Fruit fly (Drosophila melanogaster) whole organism, prepupa: ENCODE measurements around the gene Ctr1B.

ENCODE experiments used
- Blimp-1 ChIP-seq: fragments of 200-800 bp; sonication (Bioruptor generic); optimal IDR thresholded peaks from 3 replicates; lab custom pipeline; 2017; ENCODE audit warnings: missing biosample characterization, missing genetic modification characterization, mild to moderate bottlenecking, moderate library complexity, missing genetic modification reagents
- CG10631 ChIP-seq: fragments of 200-800 bp; sonication (Bioruptor generic); optimal IDR thresholded peaks from 2 replicates; lab custom pipeline; 2016; ENCODE audit warnings: missing biosample characterization, missing genetic modification characterization
- CG10669 ChIP-seq: fragments of 200-800 bp; sonication (Bioruptor generic); optimal IDR thresholded peaks from 3 replicates; lab custom pipeline; 2018; ENCODE audit warnings: missing biosample characterization, mild to moderate bottlenecking, missing genetic modification characterization, moderate library complexity
- CG11294 ChIP-seq: fragments of 200-800 bp; sonication (Bioruptor generic); IDR thresholded peaks from 2 replicates; pipeline ENCODE4 v1.3.6; 2022; ENCODE audit warnings: missing biosample characterization, missing genetic modification characterization
- CG11902 ChIP-seq: fragments of 200-800 bp; sonication (Bioruptor generic); optimal IDR thresholded peaks from 3 replicates; lab custom pipeline; 2016; ENCODE audit warnings: missing biosample characterization, missing genetic modification characterization
- CG15336 ChIP-seq: fragments of 200-800 bp; sonication (Bioruptor generic); IDR thresholded peaks from 2 replicates; pipeline ENCODE4 v1.3.6; 2022; ENCODE audit warnings: missing biosample characterization, missing genetic modification characterization
- CG1621 ChIP-seq: fragments of 200-800 bp; sonication (Bioruptor generic); optimal IDR thresholded peaks from 3 replicates; lab custom pipeline; 2018; ENCODE audit warnings: missing biosample characterization, mild to moderate bottlenecking, missing genetic modification characterization
- CG16779 ChIP-seq: fragments of 200-800 bp; sonication (Bioruptor generic); optimal IDR thresholded peaks from 3 replicates; lab custom pipeline; 2017; ENCODE audit warnings: missing biosample characterization, mild to moderate bottlenecking, missing genetic modification characterization
- CG31627 ChIP-seq: fragments of 200-800 bp; sonication (Bioruptor generic); optimal IDR thresholded peaks from 3 replicates; lab custom pipeline; 2016; ENCODE audit warnings: missing biosample characterization, missing genetic modification characterization
- CG32006 ChIP-seq: fragments of 200-800 bp; sonication (Bioruptor generic); optimal IDR thresholded peaks from 3 replicates; lab custom pipeline; 2017; ENCODE audit warnings: missing biosample characterization, mild to moderate bottlenecking, missing genetic modification characterization
- CG4318 ChIP-seq: fragments of 200-800 bp; sonication (Bioruptor generic); optimal IDR thresholded peaks from 3 replicates; lab custom pipeline; 2017; ENCODE audit warnings: missing biosample characterization, mild to moderate bottlenecking, missing genetic modification characterization
- CG6276 ChIP-seq: fragments of 200-800 bp; sonication (Bioruptor generic); optimal IDR thresholded peaks from 2 replicates; lab custom pipeline; 2017; ENCODE audit warnings: missing biosample characterization, mild to moderate bottlenecking, missing genetic modification characterization
- CG6792 ChIP-seq: fragments of 200-800 bp; sonication (Bioruptor generic); optimal IDR thresholded peaks from 3 replicates; lab custom pipeline; 2016; ENCODE audit warnings: missing biosample characterization, missing genetic modification characterization
- CG8119 ChIP-seq: fragments of 200-800 bp; sonication (Bioruptor generic); IDR thresholded peaks from 3 replicates; pipeline ENCODE4 v1.3.6; 2022; ENCODE audit warnings: missing biosample characterization, missing genetic modification characterization
- CG8319 ChIP-seq: fragments of 200-800 bp; sonication (Bioruptor generic); optimal IDR thresholded peaks from 3 replicates; lab custom pipeline; 2016; ENCODE audit warnings: missing biosample characterization, missing genetic modification characterization
- CG8632 ChIP-seq: fragments of 200-800 bp; sonication (Bioruptor generic); optimal IDR thresholded peaks from 3 replicates; lab custom pipeline; 2016; ENCODE audit warnings: missing biosample characterization, missing genetic modification characterization
- CG9139 ChIP-seq: fragments of 200-800 bp; sonication (Bioruptor generic); optimal IDR thresholded peaks from 3 replicates; lab custom pipeline; 2017; ENCODE audit warnings: missing biosample characterization, mild to moderate bottlenecking, missing genetic modification characterization
- Eip78C ChIP-seq: fragments of 200-800 bp; sonication (Bioruptor generic); peaks from one replicate; lab custom pipeline; 2016; ENCODE audit warnings: missing biosample characterization, missing genetic modification characterization
- Eip93F ChIP-seq: fragments of 200-800 bp; sonication (Bioruptor generic); optimal IDR thresholded peaks from 2 replicates; lab custom pipeline; 2016; ENCODE audit warnings: missing biosample characterization, mild to moderate bottlenecking, missing genetic modification characterization
- Hr39 ChIP-seq: fragments of 200-800 bp; sonication (Bioruptor generic); optimal IDR thresholded peaks from 2 replicates; lab custom pipeline; 2016; ENCODE audit warnings: missing biosample characterization, missing genetic modification characterization
- Lpt ChIP-seq: fragments of 200-800 bp; sonication (Bioruptor generic); optimal IDR thresholded peaks from 3 replicates; lab custom pipeline; 2016; ENCODE audit warnings: missing biosample characterization, missing genetic modification characterization
- OdsH ChIP-seq: fragments of 200-800 bp; sonication (Bioruptor generic); optimal IDR thresholded peaks from 3 replicates; lab custom pipeline; 2016; ENCODE audit warnings: missing biosample characterization, missing genetic modification characterization
- Sox102F ChIP-seq: fragments of 200-800 bp; sonication (Bioruptor generic); optimal IDR thresholded peaks from 2 replicates; lab custom pipeline; 2016; ENCODE audit warnings: missing biosample characterization, mild to moderate bottlenecking, missing genetic modification characterization
- Sox14 ChIP-seq: fragments of 200-800 bp; sonication (Bioruptor generic); optimal IDR thresholded peaks from 3 replicates; lab custom pipeline; 2016; ENCODE audit warnings: missing biosample characterization, missing genetic modification characterization
- Sox15 ChIP-seq: fragments of 200-800 bp; sonication (Bioruptor generic); optimal IDR thresholded peaks from 3 replicates; lab custom pipeline; 2016; ENCODE audit warnings: missing biosample characterization, missing genetic modification characterization
- achi ChIP-seq: fragments of 200-800 bp; sonication (Bioruptor generic); optimal IDR thresholded peaks from 3 replicates; lab custom pipeline; 2016; ENCODE audit warnings: missing biosample characterization, missing genetic modification characterization
- acj6 ChIP-seq: fragments of 200-800 bp; sonication (Bioruptor generic); optimal IDR thresholded peaks from 3 replicates; lab custom pipeline; 2016; ENCODE audit warnings: missing biosample characterization, missing genetic modification characterization
- dsx ChIP-seq: fragments of 200-800 bp; optimal IDR thresholded peaks from 3 replicates; lab custom pipeline; 2019; ENCODE audit warnings: missing biosample characterization, mild to moderate bottlenecking, missing genetic modification characterization, moderate library complexity; ENCODE audit not compliant: poor library complexity, severe bottlenecking
- eg ChIP-seq: fragments of 200-800 bp; sonication (Bioruptor generic); IDR thresholded peaks from 3 replicates; pipeline ENCODE4 v1.3.6; 2022; ENCODE audit warnings: missing biosample characterization, missing genetic modification characterization
- esn ChIP-seq: fragments of 200-800 bp; sonication (Bioruptor generic); optimal IDR thresholded peaks from 2 replicates; lab custom pipeline; 2016; ENCODE audit warnings: missing biosample characterization, mild to moderate bottlenecking, missing genetic modification characterization, moderate library complexity
- fd85E ChIP-seq: fragments of 200-800 bp; sonication (Bioruptor generic); optimal IDR thresholded peaks from 3 replicates; lab custom pipeline; 2016; ENCODE audit warnings: missing biosample characterization, missing genetic modification characterization
- fkh ChIP-seq: fragments of 200-800 bp; sonication (Bioruptor generic); optimal IDR thresholded peaks from 3 replicates; lab custom pipeline; 2017; ENCODE audit warnings: missing biosample characterization, mild to moderate bottlenecking, missing genetic modification characterization, moderate library complexity
- spab ChIP-seq: fragments of 200-800 bp; sonication (Bioruptor generic); optimal IDR thresholded peaks from 2 replicates; lab custom pipeline; 2017; ENCODE audit warnings: missing biosample characterization, mild to moderate bottlenecking, missing genetic modification characterization, missing genetic modification reagents

Ctr1B gene

dm6 chr3R:8333768-8334470 lies 16.5 kb downstream of the Ctr1B start, which contains the start of gene Poxm (continued):
- TF ChIP-seq Sox102F (GFP tag; lab: Kevin White, UChicago) (peak; percentile 87), CG8319 (GFP tag; lab: Kevin White, UChicago) (peak; percentile 93), CG31627 (GFP tag; lab: Kevin White, UChicago) (peak; percentile 90), CG10631 (peak; percentile 97), OdsH (GFP tag; lab: Kevin White, UChicago) (peak; percentile 98), Eip93F (GFP tag; lab: Kevin White, UChicago) (peak; percentile 24), CG11902 (peak; percentile 99), Sox14 (GFP tag; lab: Kevin White, UChicago) (peak; percentile 93), CG1621 (tag; lab: Kevin White, UChicago) (peak; percentile 76), Blimp-1 (GFP tag; lab: Kevin White, UChicago) (peak; percentile 89), acj6 (peak; percentile 97), CG15336 (peak; percentile 94), Hr39 (GFP tag; lab: Kevin White, UChicago) (peak; percentile 84), CG6792 (GFP tag; lab: Kevin White, UChicago) (peak; percentile 96), fd85E (peak; percentile 60), CG16779 (tag; lab: Kevin White, UChicago) (peak; percentile 91), esn (GFP tag; lab: Kevin White, UChicago) (peak; percentile 94), CG4318 (GFP tag; lab: Kevin White, UChicago) (peak; percentile 98), eg (peak; percentile 91)

dm6 chr3R:8334471-8334783 lies 17.0 kb downstream of the Ctr1B start:
- no peak for TF ChIP-seq CG6276 (GFP tag; lab: Kevin White, UChicago)
- TF ChIP-seq CG4318 (GFP tag; lab: Kevin White, UChicago): no peak
- no peak for TF ChIP-seq CG9139
- no peak for TF ChIP-seq CG32006 (GFP tag; lab: Kevin White, UChicago)
- TF ChIP-seq Sox15 (GFP tag; lab: Kevin White, UChicago): no peak
- TF ChIP-seq spab (GFP tag; lab: Kevin White, UChicago): no peak
- no peak for TF ChIP-seq CG10669 (GFP tag; lab: Kevin White, UChicago)
- no peak for TF ChIP-seq CG11294
- no peak for TF ChIP-seq CG10631
- no peak for TF ChIP-seq CG8119 (GFP tag; lab: Robert Waterston, UW)
- no peak for TF ChIP-seq Lpt (GFP tag; lab: Kevin White, UChicago)

dm6 chr3R:8334982-8335381 lies 17.6 kb downstream of the Ctr1B start:
- no peak for TF ChIP-seq CG8632 (GFP tag; lab: Kevin White, UChicago)
- peak; percentile 8 for TF ChIP-seq Eip78C (GFP tag; lab: Kevin White, UChicago)
- no peak for TF ChIP-seq dsx (GFP tag; lab: Kevin White, UChicago)
- no peak for TF ChIP-seq Hr39 (GFP tag; lab: Kevin White, UChicago)

DNA sequence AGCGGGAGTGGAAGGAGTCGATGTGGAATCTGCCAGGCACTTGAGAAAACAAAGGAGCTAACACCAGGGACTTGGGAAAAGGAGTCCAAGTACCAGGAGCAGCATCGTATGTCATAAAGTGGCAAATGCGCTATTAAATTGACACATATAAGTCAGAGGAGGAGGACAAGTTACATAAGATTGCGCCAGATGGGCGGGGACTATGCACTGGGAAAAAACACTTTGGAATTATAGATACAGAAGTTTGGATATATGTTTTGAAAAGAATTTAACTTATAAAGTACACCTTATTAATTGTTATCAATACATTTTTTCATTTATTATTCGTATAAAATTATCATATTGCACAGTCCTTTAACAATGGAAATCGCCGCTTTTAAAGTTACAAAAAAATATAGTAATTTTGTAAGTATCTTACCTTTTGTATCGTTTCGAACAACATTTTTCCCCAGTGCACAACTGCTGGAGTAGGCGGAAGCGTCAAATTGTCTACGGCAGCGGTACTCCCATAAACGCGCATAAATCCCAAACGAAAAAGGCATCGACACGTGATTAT lies 18.7 kb downstream of the Ctr1B start:
- TF ChIP-seq CG1621 (tag; lab: Kevin White, UChicago): no peak
- no peak for TF ChIP-seq CG16779 (tag; lab: Kevin White, UChicago)
- peak; percentile 11 for TF ChIP-seq Eip78C (GFP tag; lab: Kevin White, UChicago)
- TF ChIP-seq, all 60 proteins: peak for 1

DNA sequence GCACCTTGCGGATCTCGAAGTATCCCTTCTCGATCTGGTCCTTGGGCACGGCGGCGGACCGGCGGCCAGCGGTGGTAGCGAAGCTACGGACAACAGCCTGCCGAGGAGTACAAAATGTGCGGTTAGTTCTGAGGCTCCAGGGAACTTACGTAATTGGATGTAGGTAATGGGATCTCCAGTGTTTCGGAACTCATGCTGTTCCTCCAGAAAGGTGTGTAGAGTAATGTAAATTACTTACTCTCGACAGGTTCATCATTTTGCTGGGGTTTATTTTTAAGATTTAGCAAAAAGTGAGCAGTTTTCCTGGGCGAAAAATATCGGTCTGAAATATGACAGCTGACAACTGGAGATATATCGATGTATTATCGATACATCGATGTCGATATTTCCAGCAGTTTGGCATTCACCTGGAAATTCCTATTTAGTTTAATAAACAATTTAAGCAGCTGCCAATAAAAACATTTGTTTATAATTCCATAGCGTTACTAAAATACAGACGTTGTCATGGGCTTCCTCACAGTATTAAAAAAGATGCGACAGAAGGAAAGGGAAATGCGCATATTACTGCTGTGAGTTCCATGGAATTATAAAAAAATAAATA lies 23.4 kb downstream of the Ctr1B start, which contains the start of the genes COX7A and Arl2:
Gene COX7A (minus strand): TSS at position 369 of the 601 bp plus-strand sequence.
Gene Arl2 (plus strand): TSS at position 426 of the 601 bp plus-strand sequence.
- TF ChIP-seq CG9139 (no peak), achi (peak; percentile 99), fkh (GFP tag; lab: Kevin White, UChicago) (peak; percentile 8), Eip78C (GFP tag; lab: Kevin White, UChicago) (peak; percentile 37), CG32006 (GFP tag; lab: Kevin White, UChicago) (no peak)
